Worm (Caenorhabditis elegans) whole organism, L1 larva: ENCODE results near the gene clec-145.

Experiments
- C16A3.4 ChIP-seq: fragments of 150-350 bp; optimal IDR thresholded peaks from 2 replicates; lab custom pipeline; 2014; ENCODE audit warnings: missing biosample characterization, missing genetic modification characterization
- F16B12.6 ChIP-seq: fragments of 150-350 bp; optimal IDR thresholded peaks from 2 replicates; lab custom pipeline; 2014; ENCODE audit warnings: missing biosample characterization, missing genetic modification characterization
- Y116A8C.19 ChIP-seq: sonication (generic microtip); optimal IDR thresholded peaks from 2 replicates; lab custom pipeline; 2016; ENCODE audit warnings: missing compliant biosample characterization, missing genetic modification characterization, borderline replicate concordance
- alr-1 ChIP-seq: fragments of 200-800 bp; sonication (Bioruptor generic); optimal IDR thresholded peaks from 2 replicates; lab custom pipeline; 2018; ENCODE audit warnings: borderline replicate concordance, mild to moderate bottlenecking, missing genetic modification characterization, missing compliant biosample characterization
- aly-2 ChIP-seq: fragments of 150-350 bp; optimal IDR thresholded peaks from 2 replicates; lab custom pipeline; 2014; ENCODE audit warnings: missing biosample characterization, missing genetic modification characterization
- blmp-1 ChIP-seq: fragments of 150-350 bp; optimal IDR thresholded peaks from 2 replicates; lab custom pipeline; 2014; ENCODE audit warnings: missing biosample characterization, missing genetic modification characterization
- ceh-82 ChIP-seq, 3 experiments: fragments of 150-350 bp in 1 of 3; sonication (generic microtip) in 2 of 3; optimal IDR thresholded peaks; 2 replicates each; lab custom pipeline; 2014 to 2017; ENCODE audit warnings: missing biosample characterization in 3 of 3, missing genetic modification characterization in 3 of 3
- efl-1 ChIP-seq, 4 experiments: fragments of 150-350 bp; optimal IDR thresholded peaks in 3 of 4; peaks in 1 of 4; 1 replicate in 1 of 4; 2 replicates in 3 of 4; lab custom pipeline; 2014; ENCODE audit warnings: missing biosample characterization in 2 of 4, missing genetic modification characterization in 2 of 4, missing genetic modification reagents in 2 of 4
- efl-3 ChIP-seq: fragments of 200-800 bp; sonication (Bioruptor generic); optimal IDR thresholded peaks from 2 replicates; lab custom pipeline; 2018; ENCODE audit warnings: mild to moderate bottlenecking, missing genetic modification characterization, missing compliant biosample characterization
- egl-13 ChIP-seq: sonication (generic microtip); optimal IDR thresholded peaks from 2 replicates; lab custom pipeline; 2016; ENCODE audit warnings: missing genotype, missing genetic modification reagents, missing genetic modification characterization, missing compliant biosample characterization
- fkh-4 ChIP-seq: sonication (generic microtip); optimal IDR thresholded peaks from 2 replicates; lab custom pipeline; 2016; ENCODE audit warnings: missing compliant biosample characterization, missing genetic modification characterization, borderline replicate concordance
- grh-1 ChIP-seq: fragments of 200-800 bp; sonication (Bioruptor generic); IDR thresholded peaks from 2 replicates; pipeline ENCODE4 v1.3.6; 2022; ENCODE audit warnings: missing genetic modification reagents, missing genetic modification characterization, missing compliant biosample characterization
- hlh-17 ChIP-seq: fragments of 200-800 bp; sonication (Bioruptor generic); optimal IDR thresholded peaks from 2 replicates; lab custom pipeline; 2018; ENCODE audit warnings: missing genetic modification characterization, mild to moderate bottlenecking, missing compliant biosample characterization, moderate library complexity, borderline replicate concordance
- hlh-4 ChIP-seq: sonication (generic microtip); optimal IDR thresholded peaks from 2 replicates; lab custom pipeline; 2016; ENCODE audit warnings: mild to moderate bottlenecking, missing genetic modification characterization, missing compliant biosample characterization
- irx-1 ChIP-seq: sonication (generic microtip); optimal IDR thresholded peaks from 2 replicates; lab custom pipeline; 2016; ENCODE audit warnings: missing genetic modification characterization, missing compliant biosample characterization
- lin-14 ChIP-seq: fragments of 200-800 bp; sonication (Bioruptor generic); optimal IDR thresholded peaks from 2 replicates; lab custom pipeline; 2018; ENCODE audit warnings: mild to moderate bottlenecking, missing genetic modification characterization, moderate library complexity, missing compliant biosample characterization
- lin-15B ChIP-seq: fragments of 150-350 bp; sonication (generic microtip); optimal IDR thresholded peaks from 3 replicates; lab custom pipeline; 2014; ENCODE audit warnings: missing biosample characterization, missing genetic modification characterization
- lin-35 ChIP-seq, 2 experiments: fragments of 150-350 bp; optimal IDR thresholded peaks; 2 replicates each; lab custom pipeline; 2014; ENCODE audit warnings: missing biosample characterization in 2 of 2, missing genetic modification characterization in 2 of 2, missing genetic modification reagents in 2 of 2
- lir-3 ChIP-seq: sonication (generic microtip); optimal IDR thresholded peaks from 2 replicates; lab custom pipeline; 2016; ENCODE audit warnings: mild to moderate bottlenecking, missing genetic modification characterization, moderate library complexity, missing compliant biosample characterization; ENCODE audit not compliant: poor library complexity
- lsy-2 ChIP-seq, 2 experiments: fragments of 150-350 bp; optimal IDR thresholded peaks; 2 replicates each; lab custom pipeline; 2014; ENCODE audit warnings: missing biosample characterization in 2 of 2, missing genetic modification characterization in 2 of 2
- mef-2 ChIP-seq: fragments of 150-350 bp; optimal IDR thresholded peaks from 2 replicates; lab custom pipeline; 2014; ENCODE audit warnings: missing biosample characterization, missing genetic modification characterization
- nhr-11 ChIP-seq: fragments of 150-350 bp; optimal IDR thresholded peaks from 2 replicates; lab custom pipeline; 2014; ENCODE audit warnings: missing biosample characterization, missing genetic modification characterization
- nhr-19 ChIP-seq: fragments of 200-800 bp; sonication (Bioruptor generic); conservative IDR thresholded peaks from 2 replicates; pipeline ENCODE4 v1.3.6; 2022; ENCODE audit warnings: missing genetic modification characterization, missing compliant biosample characterization
- nhr-71 ChIP-seq: sonication (generic microtip); optimal IDR thresholded peaks from 2 replicates; lab custom pipeline; 2016; ENCODE audit warnings: mild to moderate bottlenecking, missing genetic modification characterization, moderate library complexity, missing compliant biosample characterization
- nhr-77 ChIP-seq: fragments of 150-350 bp; optimal IDR thresholded peaks from 2 replicates; lab custom pipeline; 2014; ENCODE audit warnings: missing biosample characterization, missing genetic modification characterization
- nhr-90 ChIP-seq: sonication (generic microtip); optimal IDR thresholded peaks from 2 replicates; lab custom pipeline; 2016; ENCODE audit warnings: mild to moderate bottlenecking, missing genetic modification characterization, missing compliant biosample characterization; ENCODE audit not compliant: poor library complexity
- pag-3 ChIP-seq: sonication (generic microtip); optimal IDR thresholded peaks from 2 replicates; lab custom pipeline; 2017; ENCODE audit warnings: missing genetic modification characterization, mild to moderate bottlenecking, missing compliant biosample characterization, antibody characterized with exemption, borderline replicate concordance; ENCODE audit not compliant: insufficient read depth
- pax-3 ChIP-seq: fragments of 200-800 bp; sonication (Bioruptor generic); optimal IDR thresholded peaks from 2 replicates; lab custom pipeline; 2018; ENCODE audit warnings: mild to moderate bottlenecking, missing genetic modification characterization, moderate library complexity, missing compliant biosample characterization
- rnt-1 ChIP-seq: sonication (generic microtip); optimal IDR thresholded peaks from 2 replicates; lab custom pipeline; 2016; ENCODE audit warnings: mild to moderate bottlenecking, missing genetic modification characterization, moderate library complexity, missing compliant biosample characterization
- skn-1 ChIP-seq: fragments of 150-350 bp; optimal IDR thresholded peaks from 2 replicates; lab custom pipeline; 2014; ENCODE audit warnings: missing biosample characterization, missing genetic modification characterization
- snpc-4 ChIP-seq: fragments of 150-350 bp; optimal IDR thresholded peaks from 2 replicates; lab custom pipeline; 2014; ENCODE audit warnings: missing biosample characterization, missing genetic modification characterization
- snu-23 ChIP-seq: sonication (generic microtip); optimal IDR thresholded peaks from 2 replicates; lab custom pipeline; 2016; ENCODE audit warnings: missing genetic modification characterization, missing compliant biosample characterization
- sptf-1 ChIP-seq: fragments of 150-350 bp; optimal IDR thresholded peaks from 2 replicates; lab custom pipeline; 2014; ENCODE audit warnings: missing biosample characterization, missing genetic modification characterization
- swsn-7 ChIP-seq: sonication (generic microtip); optimal IDR thresholded peaks from 2 replicates; lab custom pipeline; 2016; ENCODE audit warnings: missing genetic modification characterization, missing compliant biosample characterization
- tbx-2 ChIP-seq: sonication (generic microtip); optimal IDR thresholded peaks from 2 replicates; lab custom pipeline; 2016; ENCODE audit warnings: missing genetic modification characterization, missing compliant biosample characterization
- unc-130 ChIP-seq: fragments of 150-350 bp; optimal IDR thresholded peaks from 2 replicates; lab custom pipeline; 2017; ENCODE audit warnings: missing biosample characterization, missing genetic modification characterization, inconsistent platforms
- unc-30 ChIP-seq: sonication (generic microtip); optimal IDR thresholded peaks from 2 replicates; lab custom pipeline; 2017; ENCODE audit warnings: missing biosample characterization, missing genetic modification characterization
- unc-86 ChIP-seq: sonication (generic microtip); optimal IDR thresholded peaks from 2 replicates; lab custom pipeline; 2016; ENCODE audit warnings: missing genetic modification characterization, missing compliant biosample characterization
- zag-1 ChIP-seq: fragments of 150-350 bp; optimal IDR thresholded peaks from 2 replicates; lab custom pipeline; 2014; ENCODE audit warnings: missing biosample characterization, missing genetic modification characterization
- zip-4 ChIP-seq: fragments of 200-800 bp; sonication (Bioruptor generic); optimal IDR thresholded peaks from 2 replicates; lab custom pipeline; 2018; ENCODE audit warnings: mild to moderate bottlenecking, missing genetic modification characterization, moderate library complexity, missing compliant biosample characterization
- ztf-4 ChIP-seq: fragments of 150-350 bp; optimal IDR thresholded peaks from 2 replicates; lab custom pipeline; 2014; ENCODE audit warnings: missing biosample characterization, missing genetic modification characterization

clec-145 gene

ce11 chrII:13575018-13575948 is 15.1 kb downstream of the clec-145 start, which contains the start of the genes mrpl-37 and lin-38 (continued):
- no peak for TF ChIP-seq hlh-17
- peak; percentile 75 to 87 for TF ChIP-seq efl-1 (optimal IDR thresholded peaks at IDR 0.05; lab: Kevin White, UChicago)
- peak; percentile 75 to 95 for TF ChIP-seq efl-1 (GFP tag; optimal IDR thresholded peaks at IDR 0.05 in 1 of 2; lab: Kevin White, UChicago)
- TF ChIP-seq nhr-11 (tag; lab: Kevin White, UChicago), result no peak
- no peak for TF ChIP-seq lir-3 (tag; lab: Kevin White, UChicago)
- TF ChIP-seq nhr-90 (tag; lab: Kevin White, UChicago), result peak; percentile 9
- TF ChIP-seq zag-1, result no peak
- TF ChIP-seq lin-35 (GFP tag; optimal IDR thresholded peaks at IDR 0.05; lab: Kevin White, UChicago), result peak; percentile 80 to 83
- peak; percentile 78 for TF ChIP-seq C16A3.4 (tag; lab: Kevin White, UChicago)
- TF ChIP-seq nhr-19, result peak; percentile 53
- TF ChIP-seq efl-3 (GFP tag; lab: Kevin White, UChicago), result no peak
- TF ChIP-seq unc-86, result no peak
- peak; percentile 54 for TF ChIP-seq tbx-2 (tag; lab: Kevin White, UChicago)
- TF ChIP-seq swsn-7, result no peak
- no peak for TF ChIP-seq sptf-1
- no peak for TF ChIP-seq ztf-4 (tag; lab: Kevin White, UChicago)
- no peak for TF ChIP-seq zip-4 (GFP tag; lab: Kevin White, UChicago)
- TF ChIP-seq unc-130 (tag; lab: Kevin White, UChicago), result peak; percentile 60
- no peak for TF ChIP-seq fkh-4
- TF ChIP-seq Y116A8C.19 (tag; lab: Kevin White, UChicago), result no peak
- TF ChIP-seq snu-23 (GFP tag; lab: Kevin White, UChicago), result peak; percentile 78
- TF ChIP-seq pax-3 (tag; lab: Kevin White, UChicago), result no peak
- TF ChIP-seq grh-1 (GFP tag; lab: Robert Waterston, UW), result no peak
- no peak for TF ChIP-seq rnt-1 (tag; lab: Kevin White, UChicago)
- no peak for TF ChIP-seq aly-2 (tag; lab: Kevin White, UChicago)
- peak; percentile 91 for TF ChIP-seq nhr-77 (tag; lab: Kevin White, UChicago)
- peak; percentile 35 for TF ChIP-seq egl-13 (tag; lab: Kevin White, UChicago)
- TF ChIP-seq alr-1 (tag; lab: Kevin White, UChicago), result no peak
- no peak for TF ChIP-seq pag-3 (tag; lab: Kevin White, UChicago)
- TF ChIP-seq hlh-4 (tag; lab: Kevin White, UChicago), result no peak
- no peak for TF ChIP-seq unc-30 (tag; lab: Kevin White, UChicago)
- peak; percentile 48 for TF ChIP-seq snpc-4
- no peak for TF ChIP-seq lin-14 (GFP tag; lab: Kevin White, UChicago)
- peak in 2 of 3 experiments; percentile 10 to 81 for TF ChIP-seq ceh-82 (tag; optimal IDR thresholded peaks at IDR 0.05; lab: Kevin White, UChicago)
- no peak for TF ChIP-seq mef-2 (tag; lab: Kevin White, UChicago)
- peak; percentile 63 for TF ChIP-seq F16B12.6 (tag; lab: Kevin White, UChicago)
- TF ChIP-seq blmp-1 (tag; lab: Kevin White, UChicago), result peak; percentile 23
- peak; percentile 97 for TF ChIP-seq lin-15B (tag; lab: Kevin White, UChicago)
- TF ChIP-seq irx-1 (tag; lab: Kevin White, UChicago), result no peak
- TF ChIP-seq nhr-71, result no peak
- TF ChIP-seq lsy-2 (tag; optimal IDR thresholded peaks at IDR 0.05; lab: Kevin White, UChicago), result peak; percentile 60 to 85
- peak; percentile 84 for TF ChIP-seq skn-1
- TF ChIP-seq, all 84 proteins: peak for 28
